Worm (Caenorhabditis elegans) whole organism, L4/young adult: Measurements from ENCODE around the gene gln-2.

Source experiments
- W03F9.2 ChIP-seq: fragments of 150-350 bp; optimal IDR thresholded peaks from 2 replicates; lab custom pipeline; 2014; ENCODE audit warnings: missing biosample characterization, missing genetic modification characterization
- him-1 ChIP-seq: sonication (generic microtip); optimal IDR thresholded peaks from 2 replicates; lab custom pipeline; 2016; ENCODE audit warnings: missing genotype, missing genetic modification reagents, missing genetic modification characterization, missing compliant biosample characterization

- TF ChIP-seq him-1 (tag; lab: Kevin White, UChicago) (no peak), W03F9.2 (tag; lab: Kevin White, UChicago) (no peak)
These were observed at the start of gene gln-2 for ce11 chrIII:9944723-9945122.
